Fruit fly (Drosophila melanogaster) whole organism, larva: ENCODE measurements around the gene CG43390.
A peak's percentile ranks its signal among the peaks of the same experiment; 100 is the strongest.

ENCODE experiments used
- noc ChIP-seq: fragments of 200-800 bp; sonication (Bioruptor generic); optimal IDR thresholded peaks from 3 replicates; lab custom pipeline; 2019; ENCODE audit warnings: missing biosample characterization, mild to moderate bottlenecking, missing genetic modification characterization, moderate library complexity

Gene CG43390

DNA sequence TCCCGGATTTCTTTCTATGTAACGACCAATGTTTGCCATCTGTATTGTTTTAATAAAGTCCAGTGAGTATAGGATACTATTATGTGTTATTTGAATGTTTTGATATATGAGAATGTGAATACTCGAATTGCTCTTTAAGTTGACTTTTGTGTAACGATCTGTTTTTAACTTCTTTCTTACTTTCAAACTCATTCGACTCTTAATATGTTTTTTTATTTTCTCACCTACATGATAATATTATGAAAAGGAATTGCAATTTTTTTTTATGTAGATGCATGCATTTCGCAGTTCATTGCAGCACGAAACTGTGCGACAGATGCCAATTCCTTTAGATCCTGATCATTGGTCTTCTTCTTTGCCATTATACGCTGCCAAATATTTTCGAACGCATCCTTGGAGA, 5.2 kb downstream of the CG43390 start, which contains the start of gene CG33490:
Gene CG33490 (minus strand): TSS at position 101 of the 400 bp plus-strand sequence.
- no peak for TF ChIP-seq noc (tag; lab: Kevin White, UChicago)

DNA sequence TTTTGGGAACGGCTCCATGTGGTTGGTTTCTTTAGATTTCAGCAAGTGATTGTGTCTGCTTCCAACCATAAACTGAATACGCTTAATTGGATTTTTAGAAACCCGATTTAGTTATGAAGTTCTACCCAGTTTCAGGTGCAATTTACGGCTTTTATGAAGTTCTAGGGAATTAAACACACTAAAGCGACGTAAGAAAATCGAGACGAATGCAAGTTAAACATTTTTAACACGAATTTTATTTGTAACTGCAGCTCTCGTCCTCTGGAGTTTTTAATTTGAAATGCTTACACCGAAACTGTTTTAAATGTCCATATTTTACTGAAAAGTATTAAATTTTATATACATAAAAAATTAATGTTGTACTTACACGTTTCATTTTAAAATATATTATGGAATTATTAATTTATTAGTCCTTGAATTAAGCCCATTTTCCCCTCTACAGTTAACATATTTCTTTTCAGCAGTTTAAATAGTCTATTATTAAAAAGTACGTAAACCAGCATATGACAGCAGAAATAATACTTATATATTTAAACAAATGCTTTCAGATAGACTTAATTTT, 15.7 kb downstream of the CG43390 start, which contains the start of the genes CG46412 and CG33267:
Gene CG46412 (minus strand): TSS at position 101 of the 562 bp plus-strand sequence.
Gene CG33267 (plus strand): TSS at position 512 of the 562 bp plus-strand sequence.
- no peak for TF ChIP-seq noc (tag; lab: Kevin White, UChicago)

DNA sequence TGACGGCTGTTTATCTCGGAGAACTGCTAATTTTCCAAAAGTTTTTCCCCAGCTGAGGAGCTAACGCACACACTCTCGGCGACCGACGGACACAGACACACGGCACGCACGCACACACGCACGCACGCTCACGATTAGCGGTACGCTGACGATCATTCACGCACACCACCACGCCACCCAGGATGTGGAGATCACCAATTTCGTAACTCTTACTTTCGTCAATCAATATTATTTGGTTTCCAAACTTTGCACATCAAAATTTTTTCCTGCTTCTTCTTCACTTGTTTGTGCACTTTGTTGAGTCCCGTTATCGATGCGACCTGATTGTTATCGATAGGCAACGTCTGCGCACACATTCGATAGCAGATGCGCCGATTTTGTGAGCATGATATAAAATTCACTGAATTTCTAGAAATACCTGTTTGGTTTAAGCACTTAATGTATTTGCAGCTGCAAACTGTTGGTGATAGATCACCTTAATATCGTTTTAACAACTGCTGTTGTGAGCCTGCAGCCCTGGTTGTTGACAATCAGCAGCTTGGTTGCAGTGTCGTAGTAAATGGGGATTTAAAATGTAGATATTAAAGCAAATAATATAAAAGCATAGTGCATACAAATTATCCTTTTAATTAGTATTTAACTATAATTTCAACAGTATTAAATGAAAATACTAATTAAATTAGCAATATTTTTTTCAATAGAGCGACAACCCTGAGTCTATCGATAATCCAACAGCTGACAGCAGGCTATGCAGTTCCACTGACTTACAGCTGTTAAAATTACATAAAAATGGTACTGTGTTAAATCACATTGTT, 17.6 kb downstream of the CG43390 start, which contains the start of the genes CG7394 and Mob2:
Gene CG7394 (plus strand): TSS at position 51 of the 815 bp plus-strand sequence.
Gene Mob2 (minus strand): TSS at position 288 of the 815 bp plus-strand sequence.
- peak; percentile 88 for TF ChIP-seq noc (tag; lab: Kevin White, UChicago)

DNA sequence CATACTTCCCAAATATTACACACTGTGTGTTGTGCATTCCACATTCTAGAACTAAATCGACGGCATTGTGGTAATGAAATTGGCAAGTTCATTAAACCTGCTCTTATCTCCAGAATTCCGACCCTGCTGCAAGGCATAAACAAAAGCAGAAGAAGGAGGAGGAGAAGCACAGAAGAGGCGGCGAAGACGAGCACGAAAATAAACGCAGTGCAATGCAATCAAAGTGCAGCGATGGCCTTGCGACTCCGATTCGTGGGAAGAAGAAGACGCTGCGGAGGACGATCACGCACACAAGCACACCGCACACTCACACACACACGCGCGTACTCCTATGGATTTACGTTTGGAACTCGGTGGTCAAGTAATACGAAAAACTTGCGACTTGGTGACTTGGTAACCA, 18.9 kb downstream of the CG43390 start:
- no peak for TF ChIP-seq noc (tag; lab: Kevin White, UChicago)

DNA sequence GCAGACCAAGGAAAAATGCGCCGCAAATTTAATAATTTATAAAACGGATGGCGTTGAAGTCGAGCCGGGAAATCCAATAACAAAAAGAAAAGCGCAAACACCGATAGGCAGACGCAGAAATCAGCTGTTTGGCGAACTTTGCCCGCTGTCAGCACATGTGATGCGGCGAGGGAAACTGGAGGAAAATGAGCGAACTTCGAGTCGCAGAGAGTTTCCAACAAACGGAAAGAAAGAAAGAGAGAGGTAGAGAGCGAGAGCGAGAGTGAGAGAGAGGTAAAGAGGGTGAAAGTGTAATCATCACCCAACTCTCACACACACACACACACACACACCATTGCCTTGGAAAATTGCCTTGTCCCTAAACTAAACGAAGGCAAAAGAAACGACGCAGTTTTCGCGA, 22.5 kb downstream of the CG43390 start:
- TF ChIP-seq noc (tag; lab: Kevin White, UChicago): no peak

DNA sequence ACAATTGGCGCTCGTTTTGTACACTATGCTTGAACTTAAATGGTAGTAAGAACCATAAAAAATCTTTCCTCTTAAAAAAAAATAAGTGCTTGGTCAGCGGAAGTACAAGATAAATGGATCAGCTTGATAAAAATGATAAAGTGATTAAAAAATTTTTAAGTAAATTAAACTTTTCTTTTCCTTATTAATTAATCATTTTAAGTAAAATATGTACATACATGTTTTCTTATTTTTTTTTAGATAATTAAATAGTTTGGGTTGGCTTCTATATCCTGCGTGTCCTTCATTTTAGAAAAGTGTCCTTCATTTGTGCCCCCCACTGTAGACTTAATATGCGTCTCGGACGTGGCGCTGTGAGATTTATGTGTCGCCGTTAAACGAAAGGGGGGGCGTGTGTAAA, 23.1 kb downstream of the CG43390 start:
- peak; percentile 41 for TF ChIP-seq noc (tag; lab: Kevin White, UChicago)

DNA sequence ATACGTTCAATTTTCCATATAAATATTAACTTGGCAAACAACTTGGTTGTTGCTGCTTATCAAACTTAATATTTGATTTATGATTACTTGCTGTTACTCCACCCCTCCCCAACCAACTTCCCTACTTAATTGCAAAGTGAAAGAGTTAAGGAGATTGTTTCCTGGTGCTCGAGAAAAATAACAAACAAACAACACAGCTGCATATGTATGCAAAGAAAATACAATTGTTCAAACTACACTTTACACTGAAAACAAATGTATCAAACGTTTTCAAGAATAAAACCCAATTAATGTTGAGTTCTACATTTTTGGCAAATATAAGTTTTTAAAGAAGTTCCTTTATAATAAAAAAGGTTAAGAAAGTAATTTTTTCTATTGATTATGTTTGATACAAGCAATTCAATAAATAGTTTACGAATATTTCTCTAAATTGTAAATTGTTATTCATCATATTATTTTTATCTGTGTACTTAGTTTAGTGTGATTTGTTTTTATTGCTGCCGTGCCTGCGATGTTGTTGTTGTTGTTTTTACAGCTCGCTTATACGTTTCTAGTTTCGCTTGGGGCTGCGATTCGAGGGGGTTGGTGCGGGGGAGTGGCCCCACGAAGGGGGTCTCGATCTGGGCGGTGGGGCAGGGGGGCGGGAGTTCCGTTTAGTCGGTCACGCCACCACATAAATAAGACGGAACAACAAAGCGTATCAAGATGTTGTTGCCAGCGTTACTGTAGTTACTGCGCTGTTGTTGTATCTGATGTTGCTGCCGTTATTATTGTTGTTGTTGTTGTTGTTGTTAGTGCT, 23.9 kb downstream of the CG43390 start:
- TF ChIP-seq noc (tag; lab: Kevin White, UChicago): peak; percentile 47

DNA sequence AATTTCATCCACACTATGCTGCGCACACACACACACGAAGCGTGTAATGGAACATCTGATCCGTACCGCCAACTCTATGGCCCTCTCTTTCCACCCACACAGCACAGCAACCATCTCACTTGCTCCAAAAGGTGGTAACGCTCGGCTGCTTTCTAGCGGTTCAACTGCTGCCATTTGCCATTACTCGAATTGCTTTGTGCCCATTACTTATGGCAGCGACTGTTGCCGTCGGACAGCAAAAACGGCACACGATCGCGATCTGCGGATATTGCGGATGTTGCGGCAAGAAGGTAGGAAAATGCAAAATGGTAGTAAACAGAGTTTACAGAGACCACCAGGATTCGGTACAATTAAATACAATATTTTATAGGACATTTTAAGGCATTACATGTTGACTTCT, 25.0 kb downstream of the CG43390 start:
- TF ChIP-seq noc (tag; lab: Kevin White, UChicago): no peak

DNA sequence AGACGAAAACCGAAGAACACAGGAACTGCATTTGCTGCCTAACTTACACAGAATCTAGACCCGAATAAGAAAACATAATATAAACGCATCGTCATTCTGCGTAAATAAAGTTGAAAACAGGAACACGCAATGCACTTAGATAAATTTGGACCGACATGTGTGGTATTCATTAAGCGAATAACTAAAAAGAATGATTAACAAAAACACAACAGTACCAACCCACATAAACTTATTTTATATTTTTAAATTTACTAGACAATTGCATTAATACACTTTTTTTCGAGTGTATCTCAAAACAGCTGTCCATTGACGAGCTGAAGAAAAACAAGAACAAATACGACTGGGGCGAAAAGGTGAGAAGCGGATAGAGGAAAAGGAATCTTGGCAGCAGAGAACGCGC, 25.4 kb downstream of the CG43390 start:
- TF ChIP-seq noc (tag; lab: Kevin White, UChicago): no peak

DNA sequence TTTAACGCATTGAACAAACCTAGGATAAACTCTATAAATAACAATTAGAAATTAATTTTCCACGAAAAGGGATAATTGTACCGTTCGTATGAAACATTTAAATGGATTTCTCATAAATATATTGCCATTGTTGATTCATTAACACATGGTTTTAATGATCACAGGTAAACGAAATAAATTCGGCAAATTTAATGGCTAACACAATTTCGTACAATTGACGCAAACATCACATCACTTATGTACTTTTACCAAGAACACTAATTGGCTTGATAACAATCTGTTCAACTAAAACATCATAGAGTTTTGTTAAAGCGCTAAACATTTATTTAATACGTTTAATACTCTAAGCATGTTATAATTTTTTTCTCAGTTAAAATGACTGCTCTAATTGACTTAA, 26.1 kb downstream of the CG43390 start:
- TF ChIP-seq noc (tag; lab: Kevin White, UChicago): no peak

DNA sequence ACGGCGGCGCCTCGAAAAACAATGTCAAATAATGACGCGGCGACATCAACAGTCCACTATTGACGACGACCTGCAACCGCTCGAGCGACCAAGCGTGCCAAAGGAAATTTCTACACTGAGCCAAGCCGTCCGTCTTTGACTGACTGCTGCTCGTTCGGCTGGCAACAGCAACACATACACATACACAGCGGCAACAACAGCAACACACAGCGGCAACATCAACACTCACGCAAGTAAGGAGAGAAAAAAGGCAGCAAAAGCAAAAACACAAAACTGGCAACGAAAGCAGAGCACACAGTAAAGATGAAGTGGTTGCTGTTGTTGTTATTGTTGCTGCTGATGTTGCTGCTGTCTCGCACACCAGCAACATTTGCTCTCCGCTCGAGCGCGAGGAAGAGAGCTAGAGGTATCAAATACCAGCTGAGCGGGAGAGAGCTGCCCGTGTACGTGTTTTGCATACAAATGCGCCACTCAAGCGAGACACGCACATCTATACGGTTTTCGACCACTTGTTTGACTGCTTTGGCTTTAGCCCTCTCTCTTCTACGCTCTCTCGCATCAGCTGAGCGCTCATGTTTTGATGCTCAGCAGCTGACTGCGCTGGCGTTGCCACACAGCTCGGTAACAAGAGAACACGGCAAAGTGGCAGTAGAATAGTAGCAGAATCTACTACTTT, 26.6 kb downstream of the CG43390 start:
- peak; percentile 29 for TF ChIP-seq noc (tag; lab: Kevin White, UChicago)

DNA sequence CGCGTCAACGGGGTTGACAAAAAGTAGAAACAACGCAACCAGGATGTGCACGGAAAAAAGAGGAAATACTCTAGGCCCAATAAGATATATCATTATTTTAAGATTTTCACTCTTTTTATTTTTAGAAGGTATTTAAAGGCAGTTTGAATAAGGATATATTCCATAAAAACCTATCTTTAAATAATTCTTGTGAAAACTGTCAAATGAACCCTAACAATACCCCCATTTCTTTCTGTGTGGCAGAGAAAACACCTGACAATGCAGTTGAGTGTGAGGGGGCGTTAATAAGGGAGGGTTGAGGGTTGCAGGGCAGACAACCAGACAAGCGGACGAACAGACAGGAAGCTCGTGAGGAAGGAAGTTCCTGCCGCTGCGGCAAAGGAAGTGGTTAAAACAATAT, 27.8 kb downstream of the CG43390 start:
- no peak for TF ChIP-seq noc (tag; lab: Kevin White, UChicago)

DNA sequence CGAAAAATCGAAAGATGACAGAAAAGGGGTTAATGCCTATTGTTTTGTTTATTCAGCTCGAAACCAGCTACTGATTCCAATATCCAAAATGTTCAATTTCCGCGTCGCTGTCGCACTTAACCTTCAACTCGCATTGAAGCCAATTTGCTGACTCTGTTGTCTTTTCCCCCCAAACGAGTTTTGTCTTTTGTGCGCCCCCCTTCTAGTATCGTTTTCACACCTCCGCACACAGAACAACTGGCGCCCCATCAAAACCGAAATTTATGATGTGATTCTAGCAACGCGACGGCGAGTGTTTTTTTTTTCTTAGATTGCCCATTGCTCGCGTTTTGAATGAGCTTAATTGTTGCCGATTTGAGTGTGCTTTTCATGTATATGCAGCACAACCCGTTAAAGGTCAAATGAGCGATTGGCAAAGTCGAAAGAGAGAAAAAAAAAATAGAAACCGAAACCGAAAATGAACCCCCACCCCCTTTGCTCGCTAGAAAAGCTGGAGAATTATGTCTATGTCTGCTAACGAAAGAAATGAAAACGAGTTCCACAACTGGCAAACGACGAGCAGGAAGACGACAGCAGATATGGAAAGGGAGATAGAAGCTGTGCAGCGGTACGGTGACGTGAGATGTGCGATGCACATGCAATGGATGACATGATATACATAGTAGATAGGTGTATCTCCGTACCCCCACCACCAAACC, 29.2 kb downstream of the CG43390 start:
- TF ChIP-seq noc (tag; lab: Kevin White, UChicago): no peak

DNA sequence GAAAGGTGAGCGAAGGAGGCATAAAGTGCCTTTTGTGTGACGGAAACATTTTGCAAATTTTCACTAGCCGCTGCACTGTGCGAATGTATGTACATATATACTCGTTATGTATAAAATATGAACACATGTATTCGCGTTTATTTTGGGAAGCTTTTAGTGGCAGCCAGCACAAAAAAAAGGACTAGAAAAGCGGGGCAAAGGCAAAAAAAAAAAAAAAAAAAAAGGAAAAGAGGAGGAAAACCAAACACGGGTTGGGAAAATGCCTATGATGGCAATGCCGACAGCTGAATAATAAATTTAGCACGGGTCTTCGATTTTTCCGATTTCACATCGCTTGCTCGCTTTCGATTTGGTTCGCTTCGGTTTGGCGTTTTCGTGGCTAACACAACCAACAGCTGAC, 30.3 kb downstream of the CG43390 start:
- TF ChIP-seq noc (tag; lab: Kevin White, UChicago): no peak

DNA sequence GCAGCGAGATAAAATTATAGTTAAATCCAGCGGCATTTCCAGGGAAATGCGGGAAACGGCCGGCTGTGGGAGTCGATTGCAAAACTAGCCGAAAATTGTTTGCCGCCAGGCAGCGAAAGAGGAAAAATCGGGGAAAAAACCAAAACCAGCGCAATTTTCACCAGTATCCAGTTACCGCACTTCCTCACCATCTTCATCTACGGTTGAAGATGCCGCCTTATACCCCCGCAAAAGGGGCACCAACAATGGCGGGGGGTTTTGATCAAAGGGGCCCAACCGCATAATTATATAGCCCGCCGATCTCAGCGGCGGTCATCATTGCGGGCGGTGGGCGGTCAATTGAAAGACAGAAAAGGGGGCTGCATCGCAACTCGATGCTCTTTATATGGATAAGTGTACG, 31.7 kb downstream of the CG43390 start:
- TF ChIP-seq noc (tag; lab: Kevin White, UChicago): no peak
